Worm (Caenorhabditis elegans) whole organism, young adult: Measurements from ENCODE around the gene pitr-3.

Experiments used
- B0035.1 ChIP-seq: sonication (generic microtip); optimal IDR thresholded peaks from 2 replicates; lab custom pipeline; 2016; ENCODE audit warnings: missing genetic modification characterization, mild to moderate bottlenecking, missing compliant biosample characterization, missing genotype, missing genetic modification reagents
- C06A6.2 ChIP-seq: fragments of 200-800 bp; sonication (Bioruptor generic); conservative IDR thresholded peaks from 2 replicates; pipeline ENCODE4 v1.3.6; 2022; ENCODE audit warnings: missing genetic modification characterization, missing compliant biosample characterization
- C17E4.6 ChIP-seq: fragments of 200-800 bp; sonication (Bioruptor generic); IDR thresholded peaks from 2 replicates; pipeline ENCODE4 v1.3.6; 2022; ENCODE audit warnings: missing genetic modification reagents, missing genetic modification characterization, missing compliant biosample characterization
- F33H1.4 ChIP-seq: fragments of 200-800 bp; sonication (Bioruptor generic); IDR thresholded peaks from 2 replicates; pipeline ENCODE4 v1.3.6; 2022; ENCODE audit warnings: missing genetic modification reagents, missing genetic modification characterization, missing compliant biosample characterization
- F37B4.10 ChIP-seq: fragments of 200-800 bp; sonication (Bioruptor generic); IDR thresholded peaks from 2 replicates; pipeline ENCODE4 v1.3.6; 2022; ENCODE audit warnings: missing genetic modification characterization, missing compliant biosample characterization
- F57A8.1 ChIP-seq: fragments of 200-800 bp; sonication (Bioruptor generic); optimal IDR thresholded peaks from 2 replicates; lab custom pipeline; 2018; ENCODE audit warnings: mild to moderate bottlenecking, missing genetic modification characterization, moderate library complexity, missing compliant biosample characterization
- Y53F4B.3 ChIP-seq: fragments of 200-800 bp; sonication (Bioruptor generic); IDR thresholded peaks from 2 replicates; pipeline ENCODE4 v1.3.6; 2022; ENCODE audit warnings: missing genetic modification reagents, missing genetic modification characterization, missing compliant biosample characterization
- Y56A3A.18 ChIP-seq: fragments of 200-800 bp; sonication (Bioruptor generic); IDR thresholded peaks from 2 replicates; pipeline ENCODE4 v1.3.6; 2022; ENCODE audit warnings: missing genetic modification reagents, missing genetic modification characterization, missing compliant biosample characterization
- ama-1 ChIP-seq, 3 experiments: fragments of 150-350 bp in 1 of 3; sonication (generic microtip) in 2 of 3; optimal IDR thresholded peaks; 2 replicates each; lab custom pipeline; 2014 to 2018; ENCODE audit warnings: missing biosample characterization in 2 of 3, missing genetic modification characterization in 2 of 3, missing genetic modification reagents in 2 of 3
- aptf-3 ChIP-seq: fragments of 200-800 bp; sonication (Bioruptor generic); IDR thresholded peaks from 2 replicates; pipeline ENCODE4 v1.3.6; 2022; ENCODE audit warnings: missing genetic modification characterization, missing compliant biosample characterization
- atf-7 ChIP-seq: sonication (generic microtip); optimal IDR thresholded peaks from 2 replicates; lab custom pipeline; 2017; ENCODE audit warnings: mild to moderate bottlenecking, missing genetic modification characterization, missing compliant biosample characterization
- attf-3 ChIP-seq: fragments of 200-800 bp; sonication (Bioruptor generic); conservative IDR thresholded peaks from 2 replicates; pipeline ENCODE4 v1.3.6; 2022; ENCODE audit warnings: missing genetic modification reagents, missing genetic modification characterization, missing compliant biosample characterization
- bed-1 ChIP-seq: fragments of 200-800 bp; sonication (Bioruptor generic); IDR thresholded peaks from 2 replicates; pipeline ENCODE4 v1.3.6; 2022; ENCODE audit warnings: missing genetic modification reagents, missing genetic modification characterization, missing compliant biosample characterization
- cebp-1 ChIP-seq, 2 experiments: fragments of 200-800 bp in 1 of 2; sonication (Bioruptor generic) in 1 of 2; sonication (generic microtip) in 1 of 2; IDR thresholded peaks in 1 of 2; optimal IDR thresholded peaks in 1 of 2; 2 replicates each; pipeline versions ENCODE4 v1.3.6 to Lab custom; 2017 to 2022; ENCODE audit warnings: missing compliant biosample characterization in 2 of 2, missing genetic modification characterization in 2 of 2, mild to moderate bottlenecking in 1 of 2, missing genetic modification reagents in 1 of 2, moderate library complexity in 1 of 2
- ceh-100 ChIP-seq: fragments of 200-800 bp; sonication (Bioruptor generic); IDR thresholded peaks from 2 replicates; pipeline ENCODE4 v1.3.6; 2022; ENCODE audit warnings: missing genetic modification reagents, missing genetic modification characterization, missing compliant biosample characterization
- chd-7 ChIP-seq: sonication (generic microtip); optimal IDR thresholded peaks from 2 replicates; lab custom pipeline; 2016; ENCODE audit warnings: mild to moderate bottlenecking, missing genetic modification characterization, moderate library complexity, missing compliant biosample characterization
- dpff-1 ChIP-seq: sonication (generic microtip); optimal IDR thresholded peaks from 2 replicates; lab custom pipeline; 2017; ENCODE audit warnings: mild to moderate bottlenecking, missing genetic modification characterization, missing compliant biosample characterization
- efl-1 ChIP-seq: fragments of 150-350 bp; optimal IDR thresholded peaks from 2 replicates; lab custom pipeline; 2014; ENCODE audit warnings: missing biosample characterization, missing genetic modification reagents, missing genetic modification characterization
- egl-44 ChIP-seq: fragments of 200-800 bp; sonication (Bioruptor generic); IDR thresholded peaks from 2 replicates; pipeline ENCODE4 v1.3.6; 2022; ENCODE audit warnings: missing genetic modification reagents, missing genetic modification characterization, missing compliant biosample characterization
- ekl-4 ChIP-seq: fragments of 200-800 bp; sonication (Bioruptor generic); IDR thresholded peaks from 2 replicates; pipeline ENCODE4 v1.3.6; 2022; ENCODE audit warnings: missing genetic modification reagents, missing genetic modification characterization, missing compliant biosample characterization
- ets-4 ChIP-seq: fragments of 200-800 bp; sonication (Bioruptor generic); optimal IDR thresholded peaks from 2 replicates; lab custom pipeline; 2018; ENCODE audit warnings: mild to moderate bottlenecking, missing genetic modification characterization, missing compliant biosample characterization
- fkh-3 ChIP-seq: sonication (generic microtip); optimal IDR thresholded peaks from 2 replicates; lab custom pipeline; 2016; ENCODE audit warnings: mild to moderate bottlenecking, missing genetic modification characterization, missing compliant biosample characterization
- hmg-20 ChIP-seq: fragments of 200-800 bp; sonication (Bioruptor generic); IDR thresholded peaks from 2 replicates; pipeline ENCODE4 v1.3.6; 2022; ENCODE audit warnings: missing genetic modification reagents, missing genetic modification characterization, missing compliant biosample characterization
- hsf-1 ChIP-seq: fragments of 200-800 bp; sonication (Bioruptor generic); IDR thresholded peaks from 2 replicates; pipeline ENCODE4 v1.3.6; 2022; ENCODE audit warnings: missing genetic modification reagents, missing genetic modification characterization, missing compliant biosample characterization
- lir-1 ChIP-seq: fragments of 200-800 bp; sonication (Bioruptor generic); conservative IDR thresholded peaks from 2 replicates; pipeline ENCODE4 v1.3.6; 2022; ENCODE audit warnings: missing genetic modification reagents, missing genetic modification characterization, missing compliant biosample characterization
- lsy-27 ChIP-seq: sonication (generic microtip); optimal IDR thresholded peaks from 2 replicates; lab custom pipeline; 2017; ENCODE audit warnings: missing genetic modification characterization, mild to moderate bottlenecking, missing compliant biosample characterization, antibody characterized with exemption, missing genotype, borderline replicate concordance; ENCODE audit not compliant: insufficient read depth
- madf-10 ChIP-seq: sonication (generic microtip); optimal IDR thresholded peaks from 2 replicates; lab custom pipeline; 2016; ENCODE audit warnings: mild to moderate bottlenecking, missing genetic modification characterization, missing compliant biosample characterization
- madf-6 ChIP-seq: fragments of 200-800 bp; sonication (Bioruptor generic); IDR thresholded peaks from 2 replicates; pipeline ENCODE4 v1.3.6; 2022; ENCODE audit warnings: missing genetic modification reagents, missing genetic modification characterization, missing compliant biosample characterization
- mcd-1 ChIP-seq: fragments of 200-800 bp; sonication (Bioruptor generic); IDR thresholded peaks from 2 replicates; pipeline ENCODE4 v1.3.6; 2022; ENCODE audit warnings: missing genetic modification reagents, missing genetic modification characterization, missing compliant biosample characterization
- nfya-2 ChIP-seq: fragments of 200-800 bp; sonication (Bioruptor generic); IDR thresholded peaks from 2 replicates; pipeline ENCODE4 v1.3.6; 2022; ENCODE audit warnings: missing genetic modification reagents, missing genetic modification characterization, missing compliant biosample characterization
- nhr-27 ChIP-seq: fragments of 200-800 bp; sonication (Bioruptor generic); optimal IDR thresholded peaks from 2 replicates; lab custom pipeline; 2018; ENCODE audit warnings: mild to moderate bottlenecking, missing genetic modification characterization, moderate library complexity, missing compliant biosample characterization
- nhr-90 ChIP-seq: sonication (generic microtip); optimal IDR thresholded peaks from 2 replicates; lab custom pipeline; 2016; ENCODE audit warnings: missing genotype, mild to moderate bottlenecking, missing genetic modification characterization, missing compliant biosample characterization
- pbrm-1 ChIP-seq: fragments of 200-800 bp; sonication (Bioruptor generic); IDR thresholded peaks from 2 replicates; pipeline ENCODE4 v1.3.6; 2022; ENCODE audit warnings: missing genetic modification reagents, missing genetic modification characterization, missing compliant biosample characterization
- pha-4 ChIP-seq: fragments of 150-350 bp; sonication (generic microtip); optimal IDR thresholded peaks from 2 replicates; lab custom pipeline; 2014; ENCODE audit warnings: missing biosample characterization, missing genetic modification reagents, missing genetic modification characterization
- rpc-1 ChIP-seq, 2 experiments: fragments of 150-350 bp in 1 of 2; sonication (generic microtip) in 1 of 2; optimal IDR thresholded peaks; 2 replicates each; lab custom pipeline; 2014 to 2018; ENCODE audit warnings: missing biosample characterization in 1 of 2, missing genetic modification characterization in 1 of 2, missing genetic modification reagents in 1 of 2, missing genotype in 1 of 2
- snpc-1.3 ChIP-seq: sonication (generic microtip); optimal IDR thresholded peaks from 2 replicates; lab custom pipeline; 2017; ENCODE audit warnings: missing genetic modification characterization, mild to moderate bottlenecking, missing compliant biosample characterization, antibody characterized with exemption, moderate library complexity, missing genotype, missing genetic modification reagents; ENCODE audit not compliant: insufficient read depth
- somi-1 ChIP-seq: fragments of 200-800 bp; sonication (Bioruptor generic); optimal IDR thresholded peaks from 2 replicates; lab custom pipeline; 2018; ENCODE audit warnings: mild to moderate bottlenecking, missing genetic modification characterization, missing compliant biosample characterization
- tbp1 ChIP-seq: fragments of 200-800 bp; sonication (Bioruptor generic); optimal IDR thresholded peaks from 2 replicates; lab custom pipeline; 2018; ENCODE audit warnings: mild to moderate bottlenecking, missing genetic modification characterization, missing compliant biosample characterization
- unc-62 ChIP-seq: fragments of 150-350 bp; optimal IDR thresholded peaks from 2 replicates; lab custom pipeline; 2014; ENCODE audit warnings: missing biosample characterization, missing genetic modification reagents, missing genetic modification characterization
- ztf-25 ChIP-seq: fragments of 200-800 bp; sonication (Bioruptor generic); IDR thresholded peaks from 2 replicates; pipeline ENCODE4 v1.3.6; 2022; ENCODE audit warnings: missing genetic modification reagents, missing genetic modification characterization, missing compliant biosample characterization

Gene pitr-3

DNA sequence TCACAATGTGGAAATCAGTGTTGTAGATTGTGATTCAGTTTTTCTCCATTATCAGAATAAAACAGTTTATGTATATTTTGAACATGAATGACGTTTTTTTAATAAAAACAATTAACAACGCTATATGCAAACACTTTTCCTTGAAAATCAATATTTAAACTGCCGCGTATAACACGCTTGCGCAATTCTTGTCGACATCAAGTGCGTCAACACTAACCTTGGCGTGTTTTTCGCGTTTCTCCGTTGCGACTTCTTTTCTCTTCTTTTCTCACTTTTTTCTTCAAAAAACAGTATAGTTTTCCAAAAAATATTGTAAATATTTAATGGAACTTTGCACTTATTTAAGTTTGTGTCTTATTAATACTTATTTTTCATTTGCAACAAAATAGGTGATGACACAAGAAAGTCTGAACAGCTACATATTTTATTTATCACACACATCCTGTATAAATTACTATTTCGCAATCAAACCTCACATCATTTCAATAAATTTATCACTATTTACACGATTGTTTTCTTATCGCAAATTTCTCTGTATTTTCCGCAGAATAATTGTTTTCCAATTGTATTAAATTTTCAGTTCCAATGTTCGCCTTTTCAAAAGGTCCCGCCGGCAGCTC is 34.1 kb upstream of the pitr-3 start, which contains the start of gene spas-1 (continued):
- TF ChIP-seq ets-4 (GFP tag; lab: Kevin White, UChicago) (no peak), aptf-3 (no peak), nhr-27 (tag; lab: Kevin White, UChicago) (no peak), somi-1 (GFP tag; lab: Kevin White, UChicago) (peak; percentile 25), lir-1 (no peak; the same call in 1 of the 2 replicates), lsy-27 (tag; lab: Kevin White, UChicago) (no peak), hmg-20 (no peak), mcd-1 (GFP tag; lab: Robert Waterston, UW) (peak; percentile 84), unc-62 (no peak), atf-7 (tag; lab: Kevin White, UChicago) (no peak), Y56A3A.18 (GFP tag; lab: Robert Waterston, UW) (peak; percentile 49; the same call in 1 of the 2 replicates), cebp-1 (GFP tag; IDR thresholded peaks at IDR 0.05; lab: Robert Waterston, UW) (0 out of 2 replicates have a peak, but pooled peaks have one; percentile 37), cebp-1 (tag; optimal IDR thresholded peaks at IDR 0.05; lab: Kevin White, UChicago) (peak; percentile 89), egl-44 (GFP tag; lab: Robert Waterston, UW) (no peak), snpc-1.3 (tag; lab: Kevin White, UChicago) (no peak), fkh-3 (tag; lab: Kevin White, UChicago) (no peak), pbrm-1 (GFP tag; lab: Robert Waterston, UW) (peak; percentile 83; the same call in 1 of the 2 replicates), C17E4.6 (GFP tag; lab: Robert Waterston, UW) (no peak), F37B4.10 (GFP tag; lab: Robert Waterston, UW) (no peak), Y53F4B.3 (no peak), hsf-1 (GFP tag; lab: Robert Waterston, UW) (no peak), ztf-25 (GFP tag; lab: Robert Waterston, UW) (no peak), B0035.1 (peak; percentile 10), tbp1 (GFP tag; lab: Kevin White, UChicago) (peak; percentile 67), F33H1.4 (GFP tag; lab: Robert Waterston, UW) (peak; percentile 52), rpc-1 (optimal IDR thresholded peaks at IDR 0.05; lab: Kevin White, UChicago) (no peak), rpc-1 (tag; optimal IDR thresholded peaks at IDR 0.05; lab: Kevin White, UChicago) (no peak), bed-1 (GFP tag; lab: Robert Waterston, UW) (no peak), pha-4 (tag; lab: Kevin White, UChicago) (peak; percentile 81), nhr-90 (tag; lab: Kevin White, UChicago) (no peak), dpff-1 (no peak), ama-1 (optimal IDR thresholded peaks at IDR 0.05; lab: Kevin White, UChicago) (no peak), ama-1 (GFP tag; optimal IDR thresholded peaks at IDR 0.05; lab: Kevin White, UChicago) (no peak), attf-3 (GFP tag; lab: Robert Waterston, UW) (0 out of 2 replicates have a peak, but pooled peaks have one; percentile 14), madf-6 (GFP tag; lab: Robert Waterston, UW) (peak; percentile 72), C06A6.2 (GFP tag; lab: Robert Waterston, UW) (peak; percentile 69), F57A8.1 (GFP tag; lab: Kevin White, UChicago) (no peak), madf-10 (tag; lab: Kevin White, UChicago) (peak; percentile 52), efl-1 (peak; percentile 79)

- TF ChIP-seq nfya-2 (GFP tag; lab: Robert Waterston, UW): no peak
- TF ChIP-seq chd-7 (tag; lab: Kevin White, UChicago): no peak
- TF ChIP-seq ekl-4: no peak
- TF ChIP-seq ceh-100: no peak
- TF ChIP-seq somi-1 (GFP tag; lab: Kevin White, UChicago): no peak
These were observed 32.6 kb upstream of the pitr-3 start, which contains the start of gene pqn-16 for ce11 chrV:9173789-9174188. Gene pqn-16, plus strand, starts transcription at chrV:9174089.
